Worm (Caenorhabditis elegans) whole organism, L1 larva: ENCODE results near the gene srt-53.

Experiments used
- efl-1 ChIP-seq, 4 experiments: fragments of 150-350 bp; optimal IDR thresholded peaks in 3 of 4; peaks in 1 of 4; 1 replicate in 1 of 4; 2 replicates in 3 of 4; lab custom pipeline; 2014; ENCODE audit warnings: missing biosample characterization in 2 of 4, missing genetic modification characterization in 2 of 4, missing genetic modification reagents in 2 of 4
- egl-27 ChIP-seq, 2 experiments: fragments of 150-350 bp in 1 of 2; sonication (generic microtip); optimal IDR thresholded peaks; 3 replicates each; lab custom pipeline; 2017 to 2018; ENCODE audit warnings: missing biosample characterization in 2 of 2, missing genetic modification characterization in 2 of 2, missing genetic modification reagents in 2 of 2

srt-53 gene

DNA sequence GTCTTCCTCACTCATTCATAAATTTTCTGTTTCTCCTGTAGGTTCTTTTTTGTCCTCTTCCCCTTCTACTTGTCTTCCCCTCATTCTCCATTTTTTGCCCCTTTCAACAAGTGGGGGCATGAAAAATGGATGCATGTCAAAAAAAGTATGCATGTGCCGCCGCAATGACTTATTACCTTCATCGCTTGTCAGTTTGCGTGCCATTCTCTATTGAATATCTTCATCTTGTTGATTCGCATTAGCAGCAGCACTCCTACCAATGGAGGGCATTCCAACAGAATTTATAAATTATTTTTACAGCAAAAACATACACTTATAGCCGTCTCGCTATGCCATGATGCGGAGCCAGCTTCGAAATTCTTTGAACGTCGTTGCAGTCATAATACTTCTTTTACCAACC is 49.0 kb downstream of the srt-53 start, which contains the start of gene F40A3.1:
F40A3.1 (plus strand) TSS at position 301 of the 400 bp plus-strand sequence.
- TF ChIP-seq egl-27 (tag; optimal IDR thresholded peaks at IDR 0.05; lab: Kevin White, UChicago) (no peak), efl-1 (optimal IDR thresholded peaks at IDR 0.05; lab: Kevin White, UChicago) (no peak), efl-1 (GFP tag; optimal IDR thresholded peaks at IDR 0.05 in 1 of 2; lab: Kevin White, UChicago) (peak in 1 of 2 experiments; percentile 3)
